Fruit fly (Drosophila melanogaster) whole organism, adult: ENCODE measurements around the gene CG42671.

Experiments used
- CG11617 ChIP-seq: fragments of 200-800 bp; sonication (Bioruptor generic); optimal IDR thresholded peaks from 2 replicates; lab custom pipeline; 2017; ENCODE audit warnings: mild to moderate bottlenecking, missing biosample characterization, missing genetic modification reagents, missing genetic modification characterization
- CG12768 ChIP-seq: fragments of 200-800 bp; sonication (Bioruptor generic); optimal IDR thresholded peaks from 2 replicates; lab custom pipeline; 2017; ENCODE audit warnings: missing biosample characterization, missing genetic modification characterization, mild to moderate bottlenecking, moderate library complexity, missing genetic modification reagents
- CG5204 ChIP-seq: fragments of 200-800 bp; sonication (Bioruptor generic); optimal IDR thresholded peaks from 2 replicates; lab custom pipeline; 2016; ENCODE audit warnings: missing biosample characterization, missing genetic modification characterization
- CG7101 ChIP-seq: fragments of 200-800 bp; sonication (Bioruptor generic); optimal IDR thresholded peaks from 2 replicates; lab custom pipeline; 2018; ENCODE audit warnings: missing biosample characterization, mild to moderate bottlenecking, missing genetic modification characterization, moderate library complexity
- Clk ChIP-seq: fragments of 200-800 bp; sonication (Bioruptor generic); optimal IDR thresholded peaks from 2 replicates; lab custom pipeline; 2017; ENCODE audit warnings: missing biosample characterization, missing genetic modification characterization
- Crg-1 ChIP-seq: fragments of 200-800 bp; sonication (Bioruptor generic); optimal IDR thresholded peaks from 2 replicates; lab custom pipeline; 2016; ENCODE audit warnings: missing biosample characterization, missing genetic modification characterization
- bab1 ChIP-seq: fragments of 200-800 bp; sonication (Bioruptor generic); optimal IDR thresholded peaks from 3 replicates; lab custom pipeline; 2019; ENCODE audit warnings: missing biosample characterization, mild to moderate bottlenecking, missing genetic modification characterization, moderate library complexity
- cic ChIP-seq: fragments of 200-800 bp; sonication (Bioruptor generic); optimal IDR thresholded peaks from 2 replicates; lab custom pipeline; 2017; ENCODE audit warnings: missing biosample characterization, mild to moderate bottlenecking, missing genetic modification characterization, moderate library complexity
- kay ChIP-seq: fragments of 200-800 bp; sonication (Bioruptor generic); peaks from one replicate; lab custom pipeline; 2016; ENCODE audit warnings: missing biosample characterization, missing genetic modification characterization, borderline replicate concordance
- ovo ChIP-seq: fragments of 200-800 bp; sonication (Bioruptor generic); optimal IDR thresholded peaks from 2 replicates; lab custom pipeline; 2016; ENCODE audit warnings: missing biosample characterization, missing genetic modification characterization
- pad ChIP-seq: fragments of 200-800 bp; sonication (Bioruptor generic); optimal IDR thresholded peaks from 3 replicates; lab custom pipeline; 2017; ENCODE audit warnings: missing biosample characterization, missing genetic modification characterization, mild to moderate bottlenecking, moderate library complexity, missing genetic modification reagents
- toe ChIP-seq: fragments of 200-800 bp; sonication (Bioruptor generic); optimal IDR thresholded peaks from 2 replicates; lab custom pipeline; 2016; ENCODE audit warnings: missing biosample characterization, missing genetic modification characterization

dm6 chr3L:11251721-11252423 lies 37.6 kb downstream of the CG42671 start, which contains the start of gene scyl:
- peak; percentile 73 for TF ChIP-seq cic (GFP tag; lab: Kevin White, UChicago)
- TF ChIP-seq bab1 (GFP tag; lab: Kevin White, UChicago): peak; percentile 82
- no peak for TF ChIP-seq toe
- TF ChIP-seq CG5204 (GFP tag; lab: Kevin White, UChicago): no peak
- TF ChIP-seq Clk (GFP tag; lab: Kevin White, UChicago): no peak
- no peak for TF ChIP-seq kay (GFP tag; lab: Kevin White, UChicago)
- TF ChIP-seq Crg-1 (GFP tag; lab: Kevin White, UChicago): peak; percentile 54
- TF ChIP-seq CG11617 (GFP tag; lab: Kevin White, UChicago): peak; percentile 35
- peak; percentile 46 for TF ChIP-seq ovo (GFP tag; lab: Kevin White, UChicago)
- peak; percentile 74 for TF ChIP-seq CG12768 (GFP tag; lab: Kevin White, UChicago)
- TF ChIP-seq pad (GFP tag; lab: Kevin White, UChicago): peak; percentile 39
- TF ChIP-seq CG7101: peak; percentile 54
